Worm (Caenorhabditis elegans) whole organism, L1 larva: Measurements from ENCODE around the gene T10B5.7.

Source experiments
- ceh-90 ChIP-seq: sonication (generic microtip); optimal IDR thresholded peaks from 2 replicates; lab custom pipeline; 2016; ENCODE audit warnings: missing genetic modification characterization, missing compliant biosample characterization
- dpl-1 ChIP-seq, 3 experiments: fragments of 150-350 bp in 2 of 3; sonication (generic microtip) in 1 of 3; optimal IDR thresholded peaks; 2 replicates each; lab custom pipeline; 2014 to 2017; ENCODE audit warnings: missing biosample characterization in 3 of 3, missing genetic modification characterization in 3 of 3, missing genetic modification reagents in 3 of 3
- efl-3 ChIP-seq: fragments of 200-800 bp; sonication (Bioruptor generic); optimal IDR thresholded peaks from 2 replicates; lab custom pipeline; 2018; ENCODE audit warnings: mild to moderate bottlenecking, missing genetic modification characterization, missing compliant biosample characterization
- fkh-10 ChIP-seq: sonication (generic microtip); optimal IDR thresholded peaks from 2 replicates; lab custom pipeline; 2017; ENCODE audit warnings: missing biosample characterization, missing genetic modification reagents, missing genetic modification characterization
- mep-1 ChIP-seq: fragments of 150-350 bp; optimal IDR thresholded peaks from 2 replicates; lab custom pipeline; 2014; ENCODE audit warnings: missing biosample characterization, missing genetic modification characterization
- nhr-77 ChIP-seq: fragments of 150-350 bp; optimal IDR thresholded peaks from 2 replicates; lab custom pipeline; 2014; ENCODE audit warnings: missing biosample characterization, missing genetic modification characterization
- sptf-1 ChIP-seq: fragments of 150-350 bp; optimal IDR thresholded peaks from 2 replicates; lab custom pipeline; 2014; ENCODE audit warnings: missing biosample characterization, missing genetic modification characterization
- tbx-2 ChIP-seq: sonication (generic microtip); optimal IDR thresholded peaks from 2 replicates; lab custom pipeline; 2016; ENCODE audit warnings: missing genetic modification characterization, missing compliant biosample characterization
- unc-98 ChIP-seq: fragments of 200-800 bp; sonication (Bioruptor generic); IDR thresholded peaks from 2 replicates; pipeline ENCODE4 v1.3.6; 2022; ENCODE audit warnings: missing genetic modification characterization, missing compliant biosample characterization
- ztf-4 ChIP-seq: fragments of 150-350 bp; optimal IDR thresholded peaks from 2 replicates; lab custom pipeline; 2014; ENCODE audit warnings: missing biosample characterization, missing genetic modification characterization

ce11 chrV:1797900-1798299 is 48.1 kb upstream of the T10B5.7 start, which contains the start of gene F36H9.10:
- no peak for TF ChIP-seq nhr-77 (tag; lab: Kevin White, UChicago)
- TF ChIP-seq efl-3 (GFP tag; lab: Kevin White, UChicago) = no peak
- TF ChIP-seq mep-1 = no peak
- no peak for TF ChIP-seq unc-98 (GFP tag; lab: Robert Waterston, UW)
- TF ChIP-seq ceh-90 (tag; lab: Kevin White, UChicago) = no peak
- no peak for TF ChIP-seq ztf-4 (tag; lab: Kevin White, UChicago)
- TF ChIP-seq fkh-10 (GFP tag; lab: Kevin White, UChicago) = no peak
- no peak for TF ChIP-seq dpl-1 (GFP tag; optimal IDR thresholded peaks at IDR 0.05; lab: Kevin White, UChicago)
- no peak for TF ChIP-seq tbx-2 (tag; lab: Kevin White, UChicago)
- no peak for TF ChIP-seq sptf-1 (tag; lab: Kevin White, UChicago)
